Worm (Caenorhabditis elegans) whole organism, L4 larva: ENCODE measurements around the gene drap-1.
A peak's percentile ranks its signal among the peaks of the same experiment; 100 is the strongest.

Experiments used
- T20F7.1 ChIP-seq: fragments of 200-800 bp; sonication (Bioruptor generic); optimal IDR thresholded peaks from 2 replicates; lab custom pipeline; 2018; ENCODE audit warnings: mild to moderate bottlenecking, missing genetic modification characterization, missing compliant biosample characterization
- T26A8.4 ChIP-seq: fragments of 200-800 bp; sonication (Bioruptor generic); IDR thresholded peaks from 2 replicates; pipeline ENCODE4 v1.3.6; 2022; ENCODE audit warnings: missing genetic modification characterization, missing compliant biosample characterization
- ZK546.5 ChIP-seq, 2 experiments: sonication (generic microtip); optimal IDR thresholded peaks; 2 replicates each; lab custom pipeline; 2017; ENCODE audit warnings: missing biosample characterization in 2 of 2, missing genetic modification characterization in 2 of 2
- aha-1 ChIP-seq: fragments of 150-350 bp; peaks from one replicate; lab custom pipeline; 2014; ENCODE audit warnings: missing biosample characterization, missing genetic modification characterization
- ama-1 ChIP-seq: fragments of 150-350 bp; optimal IDR thresholded peaks from 2 replicates; lab custom pipeline; 2014; ENCODE audit warnings: inconsistent platforms, mixed read lengths
- ceh-20 ChIP-seq: fragments of 200-800 bp; sonication (Bioruptor generic); IDR thresholded peaks from 2 replicates; pipeline ENCODE4 v1.3.6; 2022; ENCODE audit warnings: missing genetic modification reagents, missing genetic modification characterization, missing compliant biosample characterization
- ctbp-1 ChIP-seq: fragments of 200-800 bp; sonication (Bioruptor generic); IDR thresholded peaks from 2 replicates; pipeline ENCODE4 v1.3.6; 2022; ENCODE audit warnings: missing genetic modification reagents, missing genetic modification characterization, missing compliant biosample characterization
- daf-16 ChIP-seq, 3 experiments: sonication (generic microtip); optimal IDR thresholded peaks; 2 replicates each; lab custom pipeline; 2016 to 2017; ENCODE audit warnings: missing genetic modification characterization in 3 of 3, missing genetic modification reagents in 3 of 3, mild to moderate bottlenecking in 2 of 3, missing compliant biosample characterization in 2 of 3, missing biosample characterization in 1 of 3, moderate library complexity in 1 of 3
- dmd-6 ChIP-seq: fragments of 200-800 bp; sonication (Bioruptor generic); IDR thresholded peaks from 2 replicates; pipeline ENCODE4 v1.3.6; 2022; ENCODE audit warnings: missing genetic modification reagents, missing genetic modification characterization, missing compliant biosample characterization
- dmd-8 ChIP-seq: fragments of 200-800 bp; sonication (Bioruptor generic); IDR thresholded peaks from 2 replicates; pipeline ENCODE4 v1.3.6; 2022; ENCODE audit warnings: missing genetic modification characterization, missing compliant biosample characterization
- dpl-1 ChIP-seq: fragments of 150-350 bp; optimal IDR thresholded peaks from 2 replicates; lab custom pipeline; 2014; ENCODE audit warnings: missing biosample characterization, missing genetic modification reagents, missing genetic modification characterization
- dve-1 ChIP-seq: sonication (generic microtip); optimal IDR thresholded peaks from 2 replicates; lab custom pipeline; 2017; ENCODE audit warnings: antibody characterized with exemption, mild to moderate bottlenecking, missing genetic modification characterization, missing compliant biosample characterization; ENCODE audit not compliant: insufficient read depth
- fkh-10 ChIP-seq: fragments of 150-350 bp; optimal IDR thresholded peaks from 2 replicates; lab custom pipeline; 2014; ENCODE audit warnings: missing biosample characterization, missing genetic modification reagents, missing genetic modification characterization
- hif-1 ChIP-seq, 2 experiments: sonication (generic microtip); optimal IDR thresholded peaks; 2 replicates each; lab custom pipeline; 2016 to 2017; ENCODE audit warnings: missing compliant biosample characterization in 2 of 2, missing genetic modification characterization in 2 of 2, missing genetic modification reagents in 2 of 2, missing genotype in 2 of 2, mild to moderate bottlenecking in 1 of 2
- hlh-11 ChIP-seq: fragments of 200-800 bp; sonication (Bioruptor generic); optimal IDR thresholded peaks from 2 replicates; lab custom pipeline; 2018; ENCODE audit warnings: mild to moderate bottlenecking, missing genetic modification characterization, missing compliant biosample characterization
- hlh-30 ChIP-seq: sonication (generic microtip); optimal IDR thresholded peaks from 2 replicates; lab custom pipeline; 2017; ENCODE audit warnings: antibody characterized with exemption, mild to moderate bottlenecking, missing genetic modification characterization, missing compliant biosample characterization; ENCODE audit not compliant: insufficient read depth
- hmg-1.1 ChIP-seq: fragments of 200-800 bp; sonication (Bioruptor generic); IDR thresholded peaks from 2 replicates; pipeline ENCODE4 v1.3.6; 2022; ENCODE audit warnings: missing genetic modification reagents, missing genetic modification characterization, missing compliant biosample characterization
- lin-13 ChIP-seq: fragments of 150-350 bp; optimal IDR thresholded peaks from 2 replicates; lab custom pipeline; 2014; ENCODE audit warnings: missing biosample characterization, missing genetic modification reagents, missing genetic modification characterization
- lin-38 ChIP-seq: fragments of 200-800 bp; sonication (Bioruptor generic); IDR thresholded peaks from 2 replicates; pipeline ENCODE4 v1.3.6; 2022; ENCODE audit warnings: missing genetic modification reagents, missing genetic modification characterization, missing compliant biosample characterization
- lin-39 ChIP-seq: fragments of 150-350 bp; optimal IDR thresholded peaks from 2 replicates; lab custom pipeline; 2014; ENCODE audit warnings: missing biosample characterization, missing genetic modification reagents, missing genetic modification characterization
- lir-3 ChIP-seq: sonication (generic microtip); optimal IDR thresholded peaks from 2 replicates; lab custom pipeline; 2016; ENCODE audit warnings: mild to moderate bottlenecking, missing genetic modification characterization, missing compliant biosample characterization
- lsy-2 ChIP-seq, 2 experiments: fragments of 150-350 bp in 1 of 2; sonication (generic microtip) in 1 of 2; optimal IDR thresholded peaks; 2 replicates each; lab custom pipeline; 2014 to 2017; ENCODE audit warnings: missing biosample characterization in 2 of 2, missing genetic modification characterization in 2 of 2
- mdl-1 ChIP-seq, 2 experiments: fragments of 150-350 bp in 1 of 2; sonication (generic microtip) in 1 of 2; optimal IDR thresholded peaks; 2 replicates each; lab custom pipeline; 2014 to 2017; ENCODE audit warnings: missing biosample characterization in 2 of 2, missing genetic modification characterization in 2 of 2
- mep-1 ChIP-seq: fragments of 150-350 bp; sonication (generic microtip); optimal IDR thresholded peaks from 3 replicates; lab custom pipeline; 2014; ENCODE audit warnings: missing biosample characterization, missing genetic modification characterization
- mes-2 ChIP-seq: sonication (generic microtip); optimal IDR thresholded peaks from 2 replicates; lab custom pipeline; 2016; ENCODE audit warnings: missing genotype, mild to moderate bottlenecking, missing genetic modification characterization, missing compliant biosample characterization; ENCODE audit not compliant: poor library complexity, severe bottlenecking
- mxl-2 ChIP-seq: fragments of 200-800 bp; sonication (Bioruptor generic); conservative IDR thresholded peaks from 2 replicates; pipeline ENCODE4 v1.3.6; 2022; ENCODE audit warnings: missing genetic modification reagents, missing genetic modification characterization, missing compliant biosample characterization
- nhr-102 ChIP-seq: sonication (generic microtip); optimal IDR thresholded peaks from 2 replicates; lab custom pipeline; 2016; ENCODE audit warnings: mild to moderate bottlenecking, missing genetic modification characterization, moderate library complexity, missing compliant biosample characterization
- nhr-11 ChIP-seq: fragments of 150-350 bp; optimal IDR thresholded peaks from 2 replicates; lab custom pipeline; 2014; ENCODE audit warnings: missing biosample characterization, missing genetic modification characterization
- nhr-28 ChIP-seq: fragments of 150-350 bp; optimal IDR thresholded peaks from 2 replicates; lab custom pipeline; 2014; ENCODE audit warnings: missing biosample characterization, missing genetic modification characterization
- nhr-48 ChIP-seq: sonication (generic microtip); optimal IDR thresholded peaks from 2 replicates; lab custom pipeline; 2016; ENCODE audit warnings: mild to moderate bottlenecking, missing genetic modification characterization, missing compliant biosample characterization
- nhr-6 ChIP-seq: fragments of 150-350 bp; optimal IDR thresholded peaks from 2 replicates; lab custom pipeline; 2014; ENCODE audit warnings: missing biosample characterization, missing genetic modification characterization
- nhr-77 ChIP-seq: fragments of 150-350 bp; optimal IDR thresholded peaks from 2 replicates; lab custom pipeline; 2014; ENCODE audit warnings: missing biosample characterization, missing genetic modification characterization
- pha-4 ChIP-seq, 2 experiments: fragments of 150-350 bp in 1 of 2; fragments of 200-800 bp in 1 of 2; sonication (Bioruptor generic) in 1 of 2; IDR thresholded peaks in 1 of 2; optimal IDR thresholded peaks in 1 of 2; 2 replicates each; pipeline versions ENCODE4 v1.3.6 to Lab custom; 2014 to 2022; ENCODE audit warnings: missing genetic modification characterization in 2 of 2, missing genetic modification reagents in 2 of 2, missing biosample characterization in 1 of 2, missing compliant biosample characterization in 1 of 2
- pqm-1 ChIP-seq: sonication (generic microtip); optimal IDR thresholded peaks from 2 replicates; lab custom pipeline; 2017; ENCODE audit warnings: missing biosample characterization, missing genetic modification characterization
- rbr-2 ChIP-seq: sonication (generic microtip); optimal IDR thresholded peaks from 2 replicates; lab custom pipeline; 2016; ENCODE audit warnings: missing genotype, missing genetic modification characterization, missing compliant biosample characterization
- saeg-2 ChIP-seq: fragments of 200-800 bp; sonication (Bioruptor generic); IDR thresholded peaks from 2 replicates; pipeline ENCODE4 v1.3.6; 2022; ENCODE audit warnings: missing genetic modification reagents, missing genetic modification characterization, missing compliant biosample characterization
- sdz-12 ChIP-seq: fragments of 200-800 bp; sonication (Bioruptor generic); optimal IDR thresholded peaks from 2 replicates; lab custom pipeline; 2018; ENCODE audit warnings: mild to moderate bottlenecking, missing genetic modification characterization, missing compliant biosample characterization
- snpc-1.2 ChIP-seq: fragments of 200-800 bp; sonication (Bioruptor generic); IDR thresholded peaks from 2 replicates; pipeline ENCODE4 v1.3.6; 2022; ENCODE audit warnings: missing genetic modification reagents, missing genetic modification characterization, missing compliant biosample characterization
- spr-1 ChIP-seq: sonication (generic microtip); optimal IDR thresholded peaks from 2 replicates; lab custom pipeline; 2016; ENCODE audit warnings: mild to moderate bottlenecking, missing genetic modification characterization, missing compliant biosample characterization
- unc-62 ChIP-seq, 3 experiments: fragments of 150-350 bp in 1 of 3; sonication (generic microtip); optimal IDR thresholded peaks in 2 of 3; peaks in 1 of 3; 1 replicate in 1 of 3; 2 replicates in 2 of 3; lab custom pipeline; 2014 to 2017; ENCODE audit warnings: missing biosample characterization in 3 of 3, missing genetic modification characterization in 3 of 3, missing genetic modification reagents in 3 of 3, missing genotype in 1 of 3

drap-1 gene

ce11 chrV:9729462-9730162 is at the start of gene drap-1, which contains the start of gene aagr-3:
Gene drap-1, plus strand, starts transcription at chrV:9730106.
Gene aagr-3, minus strand, starts transcription at chrV:9729512.
- TF ChIP-seq dpl-1 (GFP tag; lab: Kevin White, UChicago), result peak; percentile 70
- no peak for TF ChIP-seq mxl-2 (GFP tag; lab: Robert Waterston, UW)
- no peak for TF ChIP-seq daf-16 (GFP tag; optimal IDR thresholded peaks at IDR 0.05; lab: Kevin White, UChicago)
- peak; percentile 82 for TF ChIP-seq daf-16 (tag; optimal IDR thresholded peaks at IDR 0.05; lab: Kevin White, UChicago)
- peak; percentile 39; the same call in 1 of the 2 replicates for TF ChIP-seq hmg-1.1
- peak; percentile 84 for TF ChIP-seq nhr-6 (tag; lab: Kevin White, UChicago)
- TF ChIP-seq lin-13 (GFP tag; lab: Kevin White, UChicago), result peak; percentile 43
- TF ChIP-seq nhr-102 (tag; lab: Kevin White, UChicago), result peak; percentile 10
- peak; percentile 4 for TF ChIP-seq fkh-10
- TF ChIP-seq ama-1 (lab: Kevin White, UChicago), result no peak
- peak; percentile 57 for TF ChIP-seq nhr-28 (tag; lab: Kevin White, UChicago)
- no peak for TF ChIP-seq T26A8.4 (GFP tag; lab: Robert Waterston, UW)
- TF ChIP-seq nhr-77 (tag; lab: Kevin White, UChicago), result peak; percentile 66
- no peak for TF ChIP-seq dmd-8 (GFP tag; lab: Robert Waterston, UW)
- no peak for TF ChIP-seq ZK546.5 (tag; optimal IDR thresholded peaks at IDR 0.05; lab: Kevin White, UChicago)
- no peak for TF ChIP-seq nhr-48 (tag; lab: Kevin White, UChicago)
- no peak for TF ChIP-seq saeg-2 (GFP tag; lab: Robert Waterston, UW)
- no peak for TF ChIP-seq nhr-11 (tag; lab: Kevin White, UChicago)
- TF ChIP-seq ctbp-1, result 0 out of 2 replicates have a peak, but pooled peaks have one; percentile 34
- no peak for TF ChIP-seq sdz-12
- TF ChIP-seq mdl-1 (tag; optimal IDR thresholded peaks at IDR 0.05; lab: Kevin White, UChicago), result peak in 1 of 2 experiments; percentile 33
- TF ChIP-seq T20F7.1, result peak; percentile 63
- peak; percentile 78 for TF ChIP-seq lin-38
- TF ChIP-seq hlh-11, result peak; percentile 62
- TF ChIP-seq snpc-1.2 (GFP tag; lab: Robert Waterston, UW), result no peak
- peak in 1 of 2 experiments; percentile 89 for TF ChIP-seq lsy-2 (tag; optimal IDR thresholded peaks at IDR 0.05; lab: Kevin White, UChicago)
- TF ChIP-seq pha-4 (GFP tag; IDR thresholded peaks at IDR 0.05; lab: Robert Waterston, UW), result no peak
- peak; percentile 67 for TF ChIP-seq pha-4 (tag; optimal IDR thresholded peaks at IDR 0.05; lab: Kevin White, UChicago)
- TF ChIP-seq rbr-2, result peak; percentile 34
- TF ChIP-seq pqm-1 (tag; lab: Kevin White, UChicago), result peak; percentile 27
- peak; percentile 65 for TF ChIP-seq dve-1
- peak; percentile 67 for TF ChIP-seq mes-2 (tag; lab: Kevin White, UChicago)
- peak; percentile 74 for TF ChIP-seq hlh-30
- TF ChIP-seq lir-3 (tag; lab: Kevin White, UChicago), result no peak
- TF ChIP-seq lin-39, result no peak
- peak; percentile 40; the same call in 1 of the 2 replicates for TF ChIP-seq dmd-6 (GFP tag; lab: Robert Waterston, UW)
- TF ChIP-seq aha-1 (tag; lab: Kevin White, UChicago), result peak; percentile 78
- TF ChIP-seq mep-1, result peak; percentile 77
- TF ChIP-seq hif-1 (tag; optimal IDR thresholded peaks at IDR 0.05; lab: Kevin White, UChicago), result peak in 1 of 2 experiments; percentile 40
- TF ChIP-seq spr-1 (tag; lab: Kevin White, UChicago), result no peak
- TF ChIP-seq, all 104 proteins: peak for 25

- TF ChIP-seq unc-62 (GFP tag; optimal IDR thresholded peaks at IDR 0.05 in 1 of 2; lab: Kevin White, UChicago) (peak in 1 of 2 experiments; percentile 91), unc-62 (tag; optimal IDR thresholded peaks at IDR 0.05; lab: Kevin White, UChicago) (no peak), ctbp-1 (no peak), ceh-20 (GFP tag; lab: Robert Waterston, UW) (no peak)
- TF ChIP-seq, all 104 proteins: peak for 1
These were observed 49.6 kb upstream of the drap-1 start for ce11 chrV:9680260-9680659.
